Fruit fly (Drosophila melanogaster) whole organism, embryonic: Measurements from ENCODE around the gene AP-2mu.

ENCODE experiments used
- Asciz ChIP-seq: fragments of 200-800 bp; sonication (Bioruptor generic); optimal IDR thresholded peaks from 2 replicates; lab custom pipeline; 2017; ENCODE audit warnings: missing biosample characterization, mild to moderate bottlenecking, missing genetic modification characterization, missing genetic modification reagents
- B-H2 ChIP-seq: fragments of 200-800 bp; sonication (Bioruptor generic); optimal IDR thresholded peaks from 2 replicates; lab custom pipeline; 2018; ENCODE audit warnings: missing biosample characterization, mild to moderate bottlenecking, missing genetic modification characterization
- BEAF-32 ChIP-seq: fragments of 200-800 bp; sonication (Bioruptor generic); optimal IDR thresholded peaks from 3 replicates; lab custom pipeline; 2017; ENCODE audit warnings: missing biosample characterization, missing genetic modification characterization, mild to moderate bottlenecking, moderate library complexity, missing genetic modification reagents
- CG11247 ChIP-seq: fragments of 200-800 bp; sonication (Bioruptor generic); IDR thresholded peaks from 2 replicates; pipeline ENCODE4 v1.3.6; 2022; ENCODE audit warnings: missing biosample characterization, missing genetic modification characterization
- CG12155 ChIP-seq: fragments of 200-800 bp; sonication (Bioruptor generic); optimal IDR thresholded peaks from 3 replicates; lab custom pipeline; 2016; ENCODE audit warnings: missing biosample characterization, missing genetic modification characterization
- CG12219 ChIP-seq: fragments of 200-800 bp; sonication (Bioruptor generic); optimal IDR thresholded peaks from 3 replicates; lab custom pipeline; 2018; ENCODE audit warnings: missing biosample characterization, mild to moderate bottlenecking, missing genetic modification characterization
- CG18764 ChIP-seq: fragments of 200-800 bp; sonication (Bioruptor generic); optimal IDR thresholded peaks from 3 replicates; lab custom pipeline; 2016; ENCODE audit warnings: missing biosample characterization, missing genetic modification characterization
- CG2129 ChIP-seq: fragments of 200-800 bp; sonication (Bioruptor generic); IDR thresholded peaks from 2 replicates; pipeline ENCODE4 v1.3.6; 2022; ENCODE audit warnings: missing biosample characterization, missing genetic modification characterization; ENCODE audit not compliant: partially characterized antibody
- CG3281 ChIP-seq: fragments of 200-800 bp; sonication (Bioruptor generic); optimal IDR thresholded peaks from 3 replicates; lab custom pipeline; 2017; ENCODE audit warnings: missing biosample characterization, mild to moderate bottlenecking, missing genetic modification characterization
- CG6272 ChIP-seq: fragments of 200-800 bp; sonication (Bioruptor generic); IDR thresholded peaks from 2 replicates; pipeline ENCODE4 v1.3.6; 2022; ENCODE audit warnings: missing biosample characterization, missing genetic modification characterization
- CG8765 ChIP-seq: fragments of 200-800 bp; sonication (Bioruptor generic); IDR thresholded peaks from 2 replicates; pipeline ENCODE4 v1.3.6; 2022; ENCODE audit warnings: missing biosample characterization, missing genetic modification characterization
- CTCF ChIP-seq: fragments of 200-800 bp; sonication (Bioruptor generic); optimal IDR thresholded peaks from 2 replicates; lab custom pipeline; 2017; ENCODE audit warnings: missing biosample characterization, mild to moderate bottlenecking, missing genetic modification characterization, moderate library complexity
- CoRest ChIP-seq: fragments of 200-800 bp; sonication (Bioruptor generic); optimal IDR thresholded peaks from 3 replicates; lab custom pipeline; 2018; ENCODE audit warnings: missing biosample characterization, mild to moderate bottlenecking, missing genetic modification characterization, moderate library complexity
- Deaf1 ChIP-seq: fragments of 200-800 bp; optimal IDR thresholded peaks from 3 replicates; lab custom pipeline; 2019; ENCODE audit warnings: missing biosample characterization, mild to moderate bottlenecking, missing genetic modification characterization, moderate library complexity
- Dll ChIP-seq: fragments of 200-800 bp; sonication (Bioruptor generic); IDR thresholded peaks from 4 replicates; pipeline ENCODE4 v1.3.6; 2022; ENCODE audit warnings: missing biosample characterization, missing genetic modification characterization; ENCODE audit not compliant: partially characterized antibody
- E2f2 ChIP-seq: fragments of 200-800 bp; sonication (Bioruptor generic); IDR thresholded peaks from 2 replicates; pipeline ENCODE4 v1.3.6; 2022; ENCODE audit warnings: missing biosample characterization, missing genetic modification characterization
- Eip74EF ChIP-seq, 2 experiments: fragments of 200-800 bp in 1 of 2; fragments of >200 bp in 1 of 2; sonication (Bioruptor generic) in 1 of 2; optimal IDR thresholded peaks; 2 replicates each; lab custom pipeline; 2017 to 2019; ENCODE audit warnings: missing biosample characterization in 2 of 2, missing genetic modification characterization in 2 of 2, mild to moderate bottlenecking in 1 of 2, moderate library complexity in 1 of 2
- Ets65A ChIP-seq: fragments of 200-800 bp; sonication (Bioruptor generic); peaks from one replicate; lab custom pipeline; 2016; ENCODE audit warnings: missing biosample characterization, missing genetic modification characterization
- H2.0 ChIP-seq: fragments of 200-800 bp; sonication (Bioruptor generic); IDR thresholded peaks from 2 replicates; pipeline ENCODE4 v1.3.6; 2022; ENCODE audit warnings: missing biosample characterization, missing genetic modification characterization
- HLH4C ChIP-seq: fragments of 200-800 bp; sonication (Bioruptor generic); IDR thresholded peaks from 3 replicates; pipeline ENCODE4 v1.3.6; 2022; ENCODE audit warnings: missing biosample characterization, missing genetic modification characterization; ENCODE audit not compliant: partially characterized antibody
- Hand ChIP-seq: fragments of 200-800 bp; sonication (Bioruptor generic); optimal IDR thresholded peaks from 2 replicates; lab custom pipeline; 2017; ENCODE audit warnings: mild to moderate bottlenecking, missing biosample characterization, missing genetic modification reagents, missing genetic modification characterization
- HmgZ ChIP-seq: fragments of 200-800 bp; sonication (Bioruptor generic); optimal IDR thresholded peaks from 2 replicates; lab custom pipeline; 2018; ENCODE audit warnings: missing biosample characterization, mild to moderate bottlenecking, missing genetic modification characterization
- Hmr ChIP-seq: fragments of 200-800 bp; sonication (Bioruptor generic); optimal IDR thresholded peaks from 3 replicates; lab custom pipeline; 2017; ENCODE audit warnings: mild to moderate bottlenecking, missing biosample characterization, missing genetic modification reagents, missing genetic modification characterization
- Lim3 ChIP-seq: fragments of 200-800 bp; sonication (Bioruptor generic); IDR thresholded peaks from 2 replicates; pipeline ENCODE4 v1.3.6; 2022; ENCODE audit warnings: missing biosample characterization, missing genetic modification characterization
- MTF-1 ChIP-seq: fragments of 200-800 bp; sonication (Bioruptor generic); optimal IDR thresholded peaks from 2 replicates; lab custom pipeline; 2018; ENCODE audit warnings: missing biosample characterization, mild to moderate bottlenecking, missing genetic modification characterization, borderline replicate concordance
- Med ChIP-seq: fragments of 200-800 bp; sonication (Bioruptor generic); peaks from one replicate; lab custom pipeline; 2016; ENCODE audit warnings: missing biosample characterization, missing genetic modification characterization, mild to moderate bottlenecking, inconsistent platforms, moderate library complexity
- Ravus ChIP-seq: fragments of 200-800 bp; sonication (Bioruptor generic); IDR thresholded peaks from 2 replicates; pipeline ENCODE4 v1.3.6; 2022; ENCODE audit warnings: missing biosample characterization, missing genetic modification characterization
- Sox102F ChIP-seq: fragments of 200-800 bp; sonication (Bioruptor generic); optimal IDR thresholded peaks from 2 replicates; lab custom pipeline; 2018; ENCODE audit warnings: missing biosample characterization, mild to moderate bottlenecking, missing genetic modification characterization, moderate library complexity
- amos ChIP-seq: fragments of 200-800 bp; sonication (Bioruptor generic); IDR thresholded peaks from 2 replicates; pipeline ENCODE4 v1.3.6; 2022; ENCODE audit warnings: missing biosample characterization, missing genetic modification characterization; ENCODE audit not compliant: partially characterized antibody
- chn ChIP-seq: fragments of 200-800 bp; sonication (Bioruptor generic); optimal IDR thresholded peaks from 2 replicates; lab custom pipeline; 2016; ENCODE audit warnings: missing biosample characterization, missing genetic modification characterization
- croc ChIP-seq: fragments of 200-800 bp; sonication (Bioruptor generic); conservative IDR thresholded peaks from 3 replicates; pipeline ENCODE4 v1.3.6; 2022; ENCODE audit warnings: missing biosample characterization, missing genetic modification characterization
- dati ChIP-seq: fragments of 200-800 bp; sonication (Bioruptor generic); IDR thresholded peaks from 2 replicates; pipeline ENCODE4 v1.3.6; 2022; ENCODE audit warnings: missing biosample characterization, missing genetic modification characterization
- dimm ChIP-seq: fragments of 200-800 bp; sonication (Bioruptor generic); IDR thresholded peaks from 2 replicates; pipeline ENCODE4 v1.3.6; 2022; ENCODE audit warnings: missing biosample characterization, missing genetic modification characterization
- dm ChIP-seq: fragments of 200-800 bp; sonication (Bioruptor generic); optimal IDR thresholded peaks from 3 replicates; lab custom pipeline; 2016; ENCODE audit warnings: missing biosample characterization, missing genetic modification characterization
- fd64A ChIP-seq: fragments of 200-800 bp; sonication (Bioruptor generic); optimal IDR thresholded peaks from 3 replicates; lab custom pipeline; 2018; ENCODE audit warnings: missing biosample characterization, mild to moderate bottlenecking, missing genetic modification characterization
- gcm ChIP-seq: fragments of 200-800 bp; sonication (Bioruptor generic); optimal IDR thresholded peaks from 2 replicates; lab custom pipeline; 2019; ENCODE audit warnings: missing biosample characterization, mild to moderate bottlenecking, missing genetic modification characterization, moderate library complexity
- gem ChIP-seq: fragments of 200-800 bp; sonication (Bioruptor generic); optimal IDR thresholded peaks from 2 replicates; lab custom pipeline; 2019; ENCODE audit warnings: missing biosample characterization, mild to moderate bottlenecking, missing genetic modification characterization, moderate library complexity
- gfzf ChIP-seq: fragments of 200-800 bp; sonication (Bioruptor generic); optimal IDR thresholded peaks from 2 replicates; lab custom pipeline; 2016; ENCODE audit warnings: missing biosample characterization, mild to moderate bottlenecking, missing genetic modification characterization, moderate library complexity
- ind ChIP-seq: fragments of 200-800 bp; sonication (Bioruptor generic); optimal IDR thresholded peaks from 3 replicates; lab custom pipeline; 2016; ENCODE audit warnings: missing biosample characterization, missing genetic modification characterization
- jumu ChIP-seq: fragments of 200-800 bp; sonication (Bioruptor generic); optimal IDR thresholded peaks from 3 replicates; lab custom pipeline; 2016; ENCODE audit warnings: missing biosample characterization, missing genetic modification characterization
- mld ChIP-seq: fragments of 200-800 bp; sonication (Bioruptor generic); IDR thresholded peaks from 3 replicates; pipeline ENCODE4 v1.3.6; 2022; ENCODE audit warnings: missing biosample characterization, missing genetic modification characterization; ENCODE audit not compliant: partially characterized antibody
- onecut ChIP-seq: fragments of 200-800 bp; sonication (Bioruptor generic); IDR thresholded peaks from 2 replicates; pipeline ENCODE4 v1.3.6; 2022; ENCODE audit warnings: missing biosample characterization, missing genetic modification characterization
- pita ChIP-seq: fragments of 200-800 bp; sonication (Bioruptor generic); optimal IDR thresholded peaks from 2 replicates; lab custom pipeline; 2017; ENCODE audit warnings: missing biosample characterization, mild to moderate bottlenecking, missing genetic modification characterization
- row ChIP-seq: fragments of 200-800 bp; sonication (Bioruptor generic); IDR thresholded peaks from 3 replicates; pipeline ENCODE4 v1.3.6; 2022; ENCODE audit warnings: missing biosample characterization, missing genetic modification characterization
- seq ChIP-seq: fragments of 200-800 bp; sonication (Bioruptor generic); IDR thresholded peaks from 2 replicates; pipeline ENCODE4 v1.3.6; 2022; ENCODE audit warnings: missing biosample characterization, missing genetic modification characterization
- trh ChIP-seq: fragments of 200-800 bp; sonication (Bioruptor generic); optimal IDR thresholded peaks from 2 replicates; lab custom pipeline; 2016; ENCODE audit warnings: missing biosample characterization, missing genetic modification characterization
- tup ChIP-seq: fragments of 200-800 bp; sonication (Bioruptor generic); optimal IDR thresholded peaks from 2 replicates; lab custom pipeline; 2016; ENCODE audit warnings: missing biosample characterization, mild to moderate bottlenecking, missing genetic modification characterization, moderate library complexity
- wek ChIP-seq: fragments of 200-800 bp; sonication (Bioruptor generic); optimal IDR thresholded peaks from 3 replicates; lab custom pipeline; 2018; ENCODE audit warnings: missing biosample characterization, mild to moderate bottlenecking, missing genetic modification characterization, moderate library complexity
- zfh1 ChIP-seq: fragments of 200-800 bp; sonication (Bioruptor generic); IDR thresholded peaks from 3 replicates; pipeline ENCODE4 v1.3.6; 2022; ENCODE audit warnings: missing biosample characterization, missing genetic modification characterization

AP-2mu gene

DNA sequence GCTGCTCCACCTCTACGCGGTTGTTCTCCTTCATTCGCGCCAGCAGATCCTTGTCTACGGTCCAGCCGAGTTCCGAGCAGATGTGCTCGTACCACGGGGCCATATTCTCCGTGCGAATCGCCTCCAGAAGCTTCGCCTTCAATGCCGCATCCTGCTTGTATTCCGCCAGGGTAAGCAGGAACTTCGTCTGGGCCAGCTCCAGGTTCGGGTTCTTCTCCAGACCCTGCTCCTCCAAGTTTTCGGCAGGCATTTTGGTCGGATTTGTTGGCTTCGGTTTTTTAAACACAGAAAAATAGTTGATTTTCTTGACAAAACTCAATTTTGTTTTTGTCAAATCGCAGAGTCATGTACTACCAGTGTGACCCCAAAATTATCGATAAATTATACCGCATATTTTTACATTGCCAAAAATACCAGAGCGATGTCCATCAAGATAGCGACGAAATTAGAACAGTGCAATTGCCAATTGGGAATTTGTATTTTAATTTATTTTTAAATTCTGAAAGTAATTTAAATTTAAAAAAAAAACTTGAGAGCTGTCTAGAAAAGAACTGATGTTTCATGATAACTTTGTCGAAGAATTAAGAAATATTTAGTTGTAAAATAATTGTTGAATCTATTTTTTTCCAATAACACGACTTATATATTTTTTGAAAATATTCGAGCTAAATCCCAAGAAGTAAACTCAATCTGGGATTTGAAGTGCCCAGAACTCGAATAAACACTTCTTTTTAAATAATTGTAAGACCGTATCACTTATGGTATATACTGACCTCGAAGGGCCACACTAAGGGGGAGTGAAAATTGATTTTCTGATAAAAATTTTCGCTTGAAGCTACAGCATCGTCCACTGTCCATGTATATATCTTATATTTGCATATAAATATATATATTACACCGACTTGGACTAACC, at the start of gene AP-2mu, which contains the start of gene Rpn7 (continued):
- TF ChIP-seq CG12219 (no peak), HmgZ (tag; lab: Kevin White, UChicago) (no peak), CG6272 (GFP tag; lab: Robert Waterston, UW) (no peak), Hand (GFP tag; lab: Kevin White, UChicago) (no peak), dimm (GFP tag; lab: Robert Waterston, UW) (no peak), CG8765 (no peak), Eip74EF (GFP tag; optimal IDR thresholded peaks at IDR 0.05; lab: Kevin White, UChicago) (no peak), B-H2 (GFP tag; lab: Kevin White, UChicago) (no peak), amos (GFP tag; lab: Robert Waterston, UW) (no peak), Med (GFP tag; lab: Kevin White, UChicago) (peak; percentile 54), seq (GFP tag; lab: Robert Waterston, UW) (no peak), tup (GFP tag; lab: Kevin White, UChicago) (no peak), wek (no peak), E2f2 (peak; percentile 51; the same call in 1 of the 2 replicates), onecut (GFP tag; lab: Robert Waterston, UW) (peak; percentile 85), BEAF-32 (GFP tag; lab: Kevin White, UChicago) (peak; percentile 45), CG3281 (GFP tag; lab: Kevin White, UChicago) (no peak), ind (GFP tag; lab: Kevin White, UChicago) (peak; percentile 19), Dll (GFP tag; lab: Robert Waterston, UW) (no peak), CG12155 (GFP tag; lab: Kevin White, UChicago) (no peak), jumu (GFP tag; lab: Kevin White, UChicago) (no peak), Ets65A (peak; percentile 16), trh (no peak), fd64A (GFP tag; lab: Kevin White, UChicago) (no peak), CG11247 (no peak), row (GFP tag; lab: Robert Waterston, UW) (peak; percentile 28; the same call in 1 of the 3 replicates), mld (no peak), gem (no peak), CTCF (no peak), CoRest (tag; lab: Kevin White, UChicago) (peak; percentile 53), Hmr (GFP tag; lab: Kevin White, UChicago) (no peak), HLH4C (no peak), gfzf (GFP tag; lab: Kevin White, UChicago) (peak; percentile 64), pita (GFP tag; lab: Kevin White, UChicago) (no peak), dati (no peak), Sox102F (no peak), MTF-1 (GFP tag; lab: Kevin White, UChicago) (no peak), dm (GFP tag; lab: Kevin White, UChicago) (no peak), croc (GFP tag; lab: Robert Waterston, UW) (no peak), Asciz (no peak), CG18764 (GFP tag; lab: Kevin White, UChicago) (no peak), Ravus (GFP tag; lab: Robert Waterston, UW) (no peak), CG2129 (no peak), H2.0 (no peak), gcm (GFP tag; lab: Kevin White, UChicago) (no peak), zfh1 (GFP tag; lab: Robert Waterston, UW) (no peak), chn (GFP tag; lab: Kevin White, UChicago) (no peak), Lim3 (GFP tag; lab: Robert Waterston, UW) (no peak), Deaf1 (tag; lab: Kevin White, UChicago) (no peak)
